Worm (Caenorhabditis elegans) whole organism, late embryonic: ENCODE results near the gene str-172.

Experiments
- C08G9.2 ChIP-seq: sonication (generic microtip); optimal IDR thresholded peaks from 2 replicates; lab custom pipeline; 2016; ENCODE audit warnings: mild to moderate bottlenecking, missing genetic modification characterization, moderate library complexity, missing compliant biosample characterization
- F13H6.1 ChIP-seq: sonication (generic microtip); optimal IDR thresholded peaks from 2 replicates; lab custom pipeline; 2016; ENCODE audit warnings: missing genetic modification characterization, missing compliant biosample characterization
- K02D7.2 ChIP-seq: sonication (generic microtip); optimal IDR thresholded peaks from 2 replicates; lab custom pipeline; 2017; ENCODE audit warnings: mild to moderate bottlenecking, missing genetic modification characterization, missing compliant biosample characterization
- K09A11.1 ChIP-seq: sonication (generic microtip); optimal IDR thresholded peaks from 2 replicates; lab custom pipeline; 2017; ENCODE audit warnings: antibody characterized with exemption, mild to moderate bottlenecking, missing genetic modification characterization, missing compliant biosample characterization; ENCODE audit not compliant: insufficient read depth
- ahr-1 ChIP-seq: sonication (generic microtip); optimal IDR thresholded peaks from 2 replicates; lab custom pipeline; 2016; ENCODE audit warnings: missing genetic modification characterization, missing compliant biosample characterization
- ama-1 ChIP-seq: fragments of 150-350 bp; optimal IDR thresholded peaks from 2 replicates; lab custom pipeline; 2014
- ceh-14 ChIP-seq: sonication (generic microtip); optimal IDR thresholded peaks from 2 replicates; lab custom pipeline; 2016; ENCODE audit warnings: missing genotype, missing genetic modification characterization, missing compliant biosample characterization
- ceh-18 ChIP-seq: sonication (generic microtip); optimal IDR thresholded peaks from 2 replicates; lab custom pipeline; 2016; ENCODE audit warnings: missing genetic modification characterization, missing compliant biosample characterization
- ceh-30 ChIP-seq: fragments of 150-350 bp; optimal IDR thresholded peaks from 2 replicates; lab custom pipeline; 2014; ENCODE audit warnings: missing biosample characterization, missing genetic modification characterization
- ceh-45 ChIP-seq: fragments of 200-800 bp; sonication (Bioruptor generic); IDR thresholded peaks from 2 replicates; pipeline ENCODE4 v1.3.6; 2022; ENCODE audit warnings: missing genetic modification reagents, missing genetic modification characterization, missing compliant biosample characterization
- ceh-48 ChIP-seq: sonication (generic microtip); optimal IDR thresholded peaks from 2 replicates; lab custom pipeline; 2016; ENCODE audit warnings: missing genetic modification characterization, inconsistent platforms, missing compliant biosample characterization
- dmd-4 ChIP-seq: sonication (generic microtip); optimal IDR thresholded peaks from 2 replicates; lab custom pipeline; 2016; ENCODE audit warnings: borderline replicate concordance, missing genetic modification characterization, missing compliant biosample characterization
- dve-1 ChIP-seq: sonication (generic microtip); optimal IDR thresholded peaks from 2 replicates; lab custom pipeline; 2017; ENCODE audit warnings: antibody characterized with exemption, mild to moderate bottlenecking, missing genetic modification characterization, missing compliant biosample characterization
- elt-2 ChIP-seq: sonication (generic microtip); optimal IDR thresholded peaks from 2 replicates; lab custom pipeline; 2016; ENCODE audit warnings: missing genetic modification reagents, missing genetic modification characterization, missing compliant biosample characterization
- elt-4 ChIP-seq: sonication (generic microtip); optimal IDR thresholded peaks from 2 replicates; lab custom pipeline; 2016; ENCODE audit warnings: missing genetic modification characterization, missing compliant biosample characterization
- eyg-1 ChIP-seq: sonication (generic microtip); optimal IDR thresholded peaks from 2 replicates; lab custom pipeline; 2016; ENCODE audit warnings: missing genotype, missing genetic modification characterization, missing compliant biosample characterization
- fkh-6 ChIP-seq: sonication (generic microtip); optimal IDR thresholded peaks from 2 replicates; lab custom pipeline; 2016; ENCODE audit warnings: missing genetic modification characterization, missing compliant biosample characterization
- hlh-15 ChIP-seq: sonication (generic microtip); optimal IDR thresholded peaks from 2 replicates; lab custom pipeline; 2016; ENCODE audit warnings: missing genetic modification characterization, missing compliant biosample characterization
- hlh-30 ChIP-seq: sonication (generic microtip); optimal IDR thresholded peaks from 2 replicates; lab custom pipeline; 2017; ENCODE audit warnings: antibody characterized with exemption, missing genetic modification characterization, missing compliant biosample characterization; ENCODE audit not compliant: insufficient read depth
- hlh-8 ChIP-seq: sonication (generic microtip); optimal IDR thresholded peaks from 2 replicates; lab custom pipeline; 2016; ENCODE audit warnings: missing genotype, missing genetic modification characterization, missing compliant biosample characterization
- mec-3 ChIP-seq: sonication (generic microtip); optimal IDR thresholded peaks from 2 replicates; lab custom pipeline; 2016; ENCODE audit warnings: borderline replicate concordance, missing genetic modification characterization, missing compliant biosample characterization
- nfya-1 ChIP-seq: sonication (generic microtip); optimal IDR thresholded peaks from 2 replicates; lab custom pipeline; 2017; ENCODE audit warnings: missing genetic modification characterization, mild to moderate bottlenecking, missing compliant biosample characterization, antibody characterized with exemption, moderate library complexity
- nhr-11 ChIP-seq: fragments of 150-350 bp; optimal IDR thresholded peaks from 2 replicates; lab custom pipeline; 2014; ENCODE audit warnings: missing biosample characterization, missing genetic modification characterization
- odd-2 ChIP-seq: sonication (generic microtip); optimal IDR thresholded peaks from 2 replicates; lab custom pipeline; 2017; ENCODE audit warnings: antibody characterized with exemption, mild to moderate bottlenecking, missing genetic modification characterization, missing compliant biosample characterization
- pag-3 ChIP-seq: sonication (generic microtip); optimal IDR thresholded peaks from 2 replicates; lab custom pipeline; 2016; ENCODE audit warnings: missing compliant biosample characterization, missing genetic modification characterization, borderline replicate concordance
- pha-2 ChIP-seq: sonication (generic microtip); optimal IDR thresholded peaks from 2 replicates; lab custom pipeline; 2017; ENCODE audit warnings: mild to moderate bottlenecking, missing genetic modification characterization, missing compliant biosample characterization
- pha-4 ChIP-seq: fragments of 150-350 bp; optimal IDR thresholded peaks from 2 replicates; lab custom pipeline; 2018; ENCODE audit warnings: missing biosample characterization, missing genetic modification reagents, missing genetic modification characterization
- pqm-1 ChIP-seq: sonication (generic microtip); optimal IDR thresholded peaks from 2 replicates; lab custom pipeline; 2016; ENCODE audit warnings: missing genetic modification characterization, missing compliant biosample characterization
- ref-2 ChIP-seq: sonication (generic microtip); optimal IDR thresholded peaks from 2 replicates; lab custom pipeline; 2016; ENCODE audit warnings: missing genetic modification characterization, missing compliant biosample characterization
- sox-2 ChIP-seq: fragments of 200-800 bp; sonication (Bioruptor generic); IDR thresholded peaks from 2 replicates; pipeline ENCODE4 v1.3.6; 2022; ENCODE audit warnings: missing genetic modification reagents, missing genetic modification characterization, missing compliant biosample characterization
- sox-4 ChIP-seq: sonication (generic microtip); optimal IDR thresholded peaks from 2 replicates; lab custom pipeline; 2017; ENCODE audit warnings: mild to moderate bottlenecking, missing genetic modification characterization, inconsistent platforms, missing compliant biosample characterization
- tbx-2 ChIP-seq: sonication (generic microtip); optimal IDR thresholded peaks from 2 replicates; lab custom pipeline; 2016; ENCODE audit warnings: missing genetic modification characterization, missing compliant biosample characterization
- ttx-3 ChIP-seq: sonication (generic microtip); optimal IDR thresholded peaks from 2 replicates; lab custom pipeline; 2016; ENCODE audit warnings: missing genetic modification reagents, missing genetic modification characterization, missing compliant biosample characterization
- unc-3 ChIP-seq, 2 experiments: fragments of 200-800 bp in 1 of 2; sonication (Bioruptor generic) in 1 of 2; sonication (generic microtip) in 1 of 2; conservative IDR thresholded peaks in 1 of 2; optimal IDR thresholded peaks in 1 of 2; 2 replicates each; pipeline versions ENCODE4 v1.3.6 to Lab custom; 2016 to 2022; ENCODE audit warnings: missing compliant biosample characterization in 2 of 2, missing genetic modification characterization in 2 of 2, missing genetic modification reagents in 1 of 2
- unc-55 ChIP-seq: sonication (generic microtip); optimal IDR thresholded peaks from 2 replicates; lab custom pipeline; 2017; ENCODE audit warnings: missing biosample characterization, missing genetic modification reagents, missing genetic modification characterization
- unc-86 ChIP-seq: sonication (generic microtip); optimal IDR thresholded peaks from 2 replicates; lab custom pipeline; 2016; ENCODE audit warnings: missing genetic modification characterization, missing compliant biosample characterization
- zip-5 ChIP-seq: sonication (generic microtip); optimal IDR thresholded peaks from 2 replicates; lab custom pipeline; 2016; ENCODE audit warnings: missing genetic modification characterization, missing compliant biosample characterization

The str-172 gene

DNA sequence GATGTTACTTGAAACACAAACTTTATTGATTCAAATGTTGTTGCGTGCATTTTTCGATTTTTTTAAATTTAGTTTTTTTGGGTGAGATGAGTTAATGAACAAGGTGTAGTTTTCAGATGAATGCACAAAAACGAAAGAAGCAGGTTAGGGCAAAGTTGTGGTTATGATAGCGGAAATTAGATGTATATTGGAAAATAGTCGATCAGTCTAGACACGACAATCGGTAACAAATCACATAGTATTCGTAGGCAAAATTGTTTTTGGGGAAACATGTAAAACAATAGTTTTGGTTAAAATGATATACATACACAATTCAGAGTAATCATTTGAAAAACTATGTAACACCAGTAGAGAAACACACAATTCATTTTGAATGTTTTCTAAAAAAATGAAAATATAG lies at the start of gene str-172:
str-172 (minus strand) TSS at position 101 of the 400 bp plus-strand sequence.
- TF ChIP-seq unc-55 (no peak), ceh-18 (tag; lab: Kevin White, UChicago) (no peak), nhr-11 (tag; lab: Kevin White, UChicago) (no peak), hlh-30 (tag; lab: Kevin White, UChicago) (no peak), K02D7.2 (tag; lab: Kevin White, UChicago) (no peak), pha-2 (tag; lab: Kevin White, UChicago) (no peak), F13H6.1 (no peak), pha-4 (no peak), ahr-1 (no peak), odd-2 (no peak), ttx-3 (tag; lab: Kevin White, UChicago) (no peak)

DNA sequence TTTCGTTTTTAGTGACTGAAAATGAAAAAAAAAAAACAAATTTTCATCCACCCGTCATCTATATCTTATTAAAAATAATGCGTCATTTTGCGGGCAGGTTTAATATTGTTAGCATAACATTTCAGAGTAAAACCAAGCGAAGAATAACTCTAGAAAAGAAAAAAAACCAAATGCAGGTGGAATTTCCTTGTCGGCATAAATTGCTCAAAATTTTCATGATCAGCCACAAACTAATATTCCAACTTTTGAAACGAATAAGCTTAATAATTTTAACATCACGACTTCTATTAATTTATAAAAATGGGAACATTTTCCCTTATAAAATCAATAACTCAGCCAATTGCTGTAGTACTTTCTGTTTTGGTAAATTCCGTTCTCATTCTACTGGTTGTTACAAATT lies 48.2 kb upstream of the str-172 start, which contains the start of gene str-155:
str-155 (plus strand) TSS at position 301 of the 400 bp plus-strand sequence.
- no peak for TF ChIP-seq eyg-1 (tag; lab: Kevin White, UChicago)
- no peak for TF ChIP-seq K02D7.2 (tag; lab: Kevin White, UChicago)
- no peak for TF ChIP-seq tbx-2 (tag; lab: Kevin White, UChicago)
- TF ChIP-seq ceh-30 (tag; lab: Kevin White, UChicago) = no peak
- TF ChIP-seq unc-3 (GFP tag; conservative IDR thresholded peaks at IDR 0.05; lab: Robert Waterston, UW) = no peak
- no peak for TF ChIP-seq unc-3 (tag; optimal IDR thresholded peaks at IDR 0.05; lab: Kevin White, UChicago)
- no peak for TF ChIP-seq ref-2 (tag; lab: Kevin White, UChicago)
- no peak for TF ChIP-seq ahr-1
- no peak for TF ChIP-seq dve-1 (tag; lab: Kevin White, UChicago)
- TF ChIP-seq pag-3 (tag; lab: Kevin White, UChicago) = no peak
- TF ChIP-seq sox-2 (GFP tag; lab: Robert Waterston, UW) = no peak
- no peak for TF ChIP-seq ceh-18 (tag; lab: Kevin White, UChicago)
- TF ChIP-seq ceh-48 = no peak
- no peak for TF ChIP-seq hlh-30 (tag; lab: Kevin White, UChicago)
- TF ChIP-seq hlh-15 (tag; lab: Kevin White, UChicago) = no peak
- no peak for TF ChIP-seq pha-2 (tag; lab: Kevin White, UChicago)
- no peak for TF ChIP-seq elt-2 (tag; lab: Kevin White, UChicago)
- no peak for TF ChIP-seq pha-4
- no peak for TF ChIP-seq dmd-4
- TF ChIP-seq elt-4 (tag; lab: Kevin White, UChicago) = no peak
- no peak for TF ChIP-seq ceh-45 (GFP tag; lab: Robert Waterston, UW)
- TF ChIP-seq, all 69 proteins: peak for 0

DNA sequence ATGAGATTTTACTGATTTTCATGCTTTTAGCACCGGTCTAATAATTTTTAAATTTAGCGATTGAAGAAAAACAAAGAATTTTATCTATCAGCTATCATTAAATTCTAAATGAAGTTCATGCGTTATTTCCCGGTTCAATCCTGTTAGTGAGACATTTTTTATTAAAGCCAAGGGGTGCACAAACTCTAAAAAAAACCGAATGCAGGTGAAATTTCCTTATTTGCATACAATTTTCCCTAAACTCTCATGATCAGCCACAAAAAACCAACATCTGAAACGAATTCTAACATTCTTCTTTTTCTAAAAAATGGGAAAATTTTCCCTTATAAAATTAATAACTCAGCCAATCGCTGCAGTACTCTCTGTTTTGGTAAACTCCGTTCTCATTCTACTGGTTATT lies 45.6 kb upstream of the str-172 start, which contains the start of gene str-156:
str-156 (plus strand) TSS at position 301 of the 400 bp plus-strand sequence.
- TF ChIP-seq C08G9.2 (tag; lab: Kevin White, UChicago) = no peak
- TF ChIP-seq K02D7.2 (tag; lab: Kevin White, UChicago) = no peak
- no peak for TF ChIP-seq pha-4
- no peak for TF ChIP-seq K09A11.1 (tag; lab: Kevin White, UChicago)

DNA sequence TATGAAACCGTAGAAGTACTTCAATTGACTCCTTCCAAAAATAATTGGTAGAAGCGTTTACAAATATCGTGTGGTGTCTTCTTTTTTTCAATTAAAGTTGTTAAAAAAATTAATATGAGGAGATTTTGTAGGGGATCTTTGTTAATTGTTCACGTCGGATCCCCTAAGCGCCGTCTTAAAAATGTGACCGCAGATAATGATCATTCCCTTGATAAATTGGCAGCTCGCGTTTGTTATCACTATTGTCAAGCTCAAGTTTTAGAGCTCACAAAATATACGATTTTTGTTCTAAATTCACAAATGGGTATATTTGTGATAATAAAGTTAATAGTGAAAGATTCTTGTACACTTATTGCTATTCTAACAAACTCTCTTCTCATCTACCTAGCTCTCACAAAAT lies 41.5 kb upstream of the str-172 start, which contains the start of gene str-159:
str-159 (plus strand) TSS at position 301 of the 400 bp plus-strand sequence.
- no peak for TF ChIP-seq unc-86
- TF ChIP-seq unc-55 = no peak
- TF ChIP-seq ama-1 = no peak
- no peak for TF ChIP-seq sox-2 (GFP tag; lab: Robert Waterston, UW)
- TF ChIP-seq hlh-15 (tag; lab: Kevin White, UChicago) = no peak
- no peak for TF ChIP-seq dmd-4
- no peak for TF ChIP-seq zip-5 (tag; lab: Kevin White, UChicago)
- TF ChIP-seq K09A11.1 (tag; lab: Kevin White, UChicago) = no peak
- TF ChIP-seq ceh-45 (GFP tag; lab: Robert Waterston, UW) = no peak
- no peak for TF ChIP-seq sox-4 (tag; lab: Kevin White, UChicago)
- TF ChIP-seq pha-4 = no peak
- TF ChIP-seq mec-3 (tag; lab: Kevin White, UChicago) = no peak
- no peak for TF ChIP-seq ceh-14 (tag; lab: Kevin White, UChicago)
- TF ChIP-seq pha-2 (tag; lab: Kevin White, UChicago) = no peak
- no peak for TF ChIP-seq pqm-1 (tag; lab: Kevin White, UChicago)
- no peak for TF ChIP-seq ceh-48
- TF ChIP-seq hlh-8 = no peak
- TF ChIP-seq fkh-6 (tag; lab: Kevin White, UChicago) = no peak
- TF ChIP-seq nfya-1 (tag; lab: Kevin White, UChicago) = no peak
